Fruit fly (Drosophila melanogaster) whole organism, wandering third instar larva: ENCODE measurements around the gene Cals.

ENCODE experiments used
- Abd-B ChIP-seq: fragments of >200 bp; optimal IDR thresholded peaks from 2 replicates; lab custom pipeline; 2017; ENCODE audit warnings: missing biosample characterization, missing genetic modification characterization
- CG32264 ChIP-seq: fragments of 200-800 bp; sonication (Bioruptor generic); optimal IDR thresholded peaks from 2 replicates; lab custom pipeline; 2016; ENCODE audit warnings: missing biosample characterization, missing genetic modification characterization
- CG9705 ChIP-seq: fragments of 200-800 bp; sonication (Bioruptor generic); optimal IDR thresholded peaks from 2 replicates; lab custom pipeline; 2018; ENCODE audit warnings: missing biosample characterization, mild to moderate bottlenecking, missing genetic modification characterization
- CrebA ChIP-seq: fragments of 200-800 bp; sonication (Bioruptor generic); optimal IDR thresholded peaks from 2 replicates; lab custom pipeline; 2016; ENCODE audit warnings: missing biosample characterization, mild to moderate bottlenecking, missing genetic modification characterization, borderline replicate concordance
- Dfd ChIP-seq: fragments of >200 bp; optimal IDR thresholded peaks from 2 replicates; lab custom pipeline; 2017; ENCODE audit warnings: missing biosample characterization, missing genetic modification characterization
- Dif ChIP-seq: fragments of 200-275, 200-300 bp; sonication (Bioruptor generic); optimal IDR thresholded peaks from 2 replicates; lab custom pipeline; 2018; ENCODE audit warnings: missing biosample characterization, missing genetic modification characterization; ENCODE audit not compliant: partially characterized antibody
- GATAd ChIP-seq: sonication (Bioruptor generic); optimal IDR thresholded peaks from 2 replicates; lab custom pipeline; 2016; ENCODE audit warnings: missing biosample characterization, missing genetic modification characterization
- Hnf4 ChIP-seq: fragments of 200-800 bp; sonication (Bioruptor generic); optimal IDR thresholded peaks from 2 replicates; lab custom pipeline; 2016; ENCODE audit warnings: missing biosample characterization, mild to moderate bottlenecking, missing genetic modification characterization
- Hr78 ChIP-seq: fragments of >200 bp; optimal IDR thresholded peaks from 2 replicates; lab custom pipeline; 2017; ENCODE audit warnings: missing biosample characterization, missing genetic modification characterization
- Hr83 ChIP-seq: fragments of 200-300 bp; sonication (Bioruptor generic); optimal IDR thresholded peaks from 2 replicates; lab custom pipeline; 2016; ENCODE audit warnings: missing biosample characterization, mild to moderate bottlenecking, missing genetic modification characterization, moderate library complexity; ENCODE audit not compliant: poor library complexity, severe bottlenecking
- Jra ChIP-seq: sonication (Bioruptor generic); optimal IDR thresholded peaks from 2 replicates; lab custom pipeline; 2016; ENCODE audit warnings: missing biosample characterization, missing genetic modification characterization
- Mio ChIP-seq: sonication (Bioruptor generic); optimal IDR thresholded peaks from 2 replicates; lab custom pipeline; 2016; ENCODE audit warnings: missing biosample characterization, missing genetic modification characterization
- N ChIP-seq: fragments of >200 bp; optimal IDR thresholded peaks from 2 replicates; lab custom pipeline; 2018; ENCODE audit warnings: missing biosample characterization, missing external identifiers, missing genetic modification characterization
- OdsH ChIP-seq: fragments of 200-800 bp; sonication (Bioruptor generic); optimal IDR thresholded peaks from 2 replicates; lab custom pipeline; 2016; ENCODE audit warnings: missing biosample characterization, mild to moderate bottlenecking, missing genetic modification characterization
- Rel ChIP-seq, 2 experiments: fragments of 200-800 bp; sonication (Bioruptor generic) in 1 of 2; optimal IDR thresholded peaks; 2 replicates in 1 of 2; 3 replicates in 1 of 2; lab custom pipeline; 2016 to 2019; ENCODE audit warnings: mild to moderate bottlenecking in 2 of 2, missing biosample characterization in 2 of 2, missing genetic modification characterization in 2 of 2, moderate library complexity in 1 of 2
- Sp1 ChIP-seq: fragments of 200-800 bp; sonication (Bioruptor generic); optimal IDR thresholded peaks from 3 replicates; lab custom pipeline; 2019; ENCODE audit warnings: missing biosample characterization, mild to moderate bottlenecking, missing genetic modification characterization, moderate library complexity
- Vsx2 ChIP-seq: fragments of 200-300, 225-300 bp; sonication (Bioruptor generic); optimal IDR thresholded peaks from 2 replicates; lab custom pipeline; 2018; ENCODE audit warnings: missing biosample characterization, missing genetic modification characterization; ENCODE audit not compliant: partially characterized antibody
- br ChIP-seq: fragments of 200-800 bp; sonication (Bioruptor generic); optimal IDR thresholded peaks from 2 replicates; lab custom pipeline; 2016; ENCODE audit warnings: missing biosample characterization, missing genetic modification characterization
- brk ChIP-seq: fragments of 200-800 bp; sonication (Bioruptor generic); optimal IDR thresholded peaks from 2 replicates; lab custom pipeline; 2016; ENCODE audit warnings: missing biosample characterization, mild to moderate bottlenecking, missing genetic modification characterization
- dl ChIP-seq, 2 experiments: fragments of 175-275, 200-275 bp in 1 of 2; fragments of 200-275 bp in 1 of 2; sonication (Bioruptor generic); optimal IDR thresholded peaks; lab custom pipeline; 2018; ENCODE audit warnings: mild to moderate bottlenecking in 2 of 2, missing biosample characterization in 2 of 2, missing genetic modification characterization in 2 of 2, moderate library complexity in 2 of 2; ENCODE audit not compliant: partially characterized antibody in 2 of 2, insufficient read depth in 1 of 2
- dmrt93B ChIP-seq: fragments of 200-800 bp; sonication (Bioruptor generic); optimal IDR thresholded peaks from 2 replicates; lab custom pipeline; 2018; ENCODE audit warnings: missing biosample characterization, mild to moderate bottlenecking, missing genetic modification characterization
- ey ChIP-seq: fragments of 200-800 bp; sonication (Bioruptor generic); optimal IDR thresholded peaks from 2 replicates; lab custom pipeline; 2016; ENCODE audit warnings: missing biosample characterization, missing genetic modification characterization
- foxo ChIP-seq, 2 experiments: fragments of 200-800 bp; sonication (Bioruptor generic); optimal IDR thresholded peaks; 2 replicates in 1 of 2; 3 replicates in 1 of 2; lab custom pipeline; 2016 to 2017; ENCODE audit warnings: missing biosample characterization in 2 of 2, missing genetic modification characterization in 2 of 2
- fru ChIP-seq: fragments of 200-800 bp; sonication (Bioruptor generic); optimal IDR thresholded peaks from 3 replicates; lab custom pipeline; 2016; ENCODE audit warnings: missing biosample characterization, mild to moderate bottlenecking, missing genetic modification characterization
- jim ChIP-seq: fragments of 175-275, 200-325 bp; sonication (Bioruptor generic); optimal IDR thresholded peaks from 2 replicates; lab custom pipeline; 2016; ENCODE audit warnings: missing biosample characterization, mild to moderate bottlenecking, missing genetic modification characterization
- lola ChIP-seq: fragments of >200 bp; optimal IDR thresholded peaks from 2 replicates; lab custom pipeline; 2017; ENCODE audit warnings: missing biosample characterization, missing genetic modification characterization
- pan ChIP-seq: fragments of >200 bp; optimal IDR thresholded peaks from 2 replicates; lab custom pipeline; 2017
- psq ChIP-seq: fragments of 200-800 bp; sonication (Bioruptor generic); optimal IDR thresholded peaks from 3 replicates; lab custom pipeline; 2017; ENCODE audit warnings: missing biosample characterization, mild to moderate bottlenecking, missing genetic modification characterization, moderate library complexity
- rgr ChIP-seq: fragments of 200-800 bp; sonication (Bioruptor generic); optimal IDR thresholded peaks from 3 replicates; lab custom pipeline; 2016; ENCODE audit warnings: missing biosample characterization, mild to moderate bottlenecking, missing genetic modification characterization
- sage ChIP-seq: fragments of 200-800 bp; sonication (Bioruptor generic); optimal IDR thresholded peaks from 2 replicates; lab custom pipeline; 2016; ENCODE audit warnings: missing biosample characterization, mild to moderate bottlenecking, missing genetic modification characterization
- sv ChIP-seq: fragments of 200-800 bp; sonication (Bioruptor generic); optimal IDR thresholded peaks from 3 replicates; lab custom pipeline; 2016; ENCODE audit warnings: missing biosample characterization, missing genetic modification characterization
- usp ChIP-seq: fragments of >200 bp; optimal IDR thresholded peaks from 2 replicates; lab custom pipeline; 2017; ENCODE audit warnings: missing biosample characterization, missing genetic modification characterization
- woc ChIP-seq: sonication (Bioruptor generic); optimal IDR thresholded peaks from 2 replicates; lab custom pipeline; 2016; ENCODE audit warnings: missing biosample characterization, mild to moderate bottlenecking, missing genetic modification characterization

Cals gene

DNA sequence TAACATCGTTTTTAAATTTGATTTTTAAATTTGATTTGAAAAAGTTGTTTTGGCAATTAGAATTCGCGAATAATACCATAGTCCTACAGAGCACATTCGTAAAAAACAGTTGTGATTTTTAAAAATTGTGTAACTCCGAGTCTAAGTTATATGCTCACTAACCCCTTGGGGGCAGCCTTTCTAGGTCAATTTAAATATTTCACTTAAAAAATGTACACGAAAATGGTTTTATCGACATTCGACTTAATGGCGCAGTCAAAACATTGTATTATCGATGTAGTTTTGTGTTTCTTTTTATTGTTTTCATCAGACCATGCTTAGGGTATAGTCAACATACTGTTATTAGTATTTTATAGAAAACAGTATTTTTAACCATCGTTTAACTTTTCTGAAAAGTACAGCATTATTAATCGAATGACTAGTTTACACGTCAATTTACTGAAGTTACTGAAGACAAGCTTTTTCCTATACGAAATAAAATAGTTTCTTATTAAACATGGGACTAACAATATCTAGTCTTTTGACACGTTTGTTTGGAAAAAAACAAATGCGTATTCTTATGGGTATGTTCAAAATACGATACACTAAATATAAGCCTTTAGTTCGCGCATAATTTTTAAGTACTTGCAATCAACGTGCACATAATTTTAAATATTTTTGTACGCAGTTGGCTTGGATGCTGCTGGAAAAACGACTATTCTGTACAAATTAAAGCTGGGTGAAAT, 774 bp upstream of the Cals start, which contains the start of gene Arf4:
TSS of gene Arf4 (plus strand) at position 399 of the 725 bp plus-strand sequence.
- TF ChIP-seq CG32264 (GFP tag; lab: Kevin White, UChicago): no peak
- TF ChIP-seq CG9705 (GFP tag; lab: Kevin White, UChicago): no peak
- no peak for TF ChIP-seq br (GFP tag; lab: Kevin White, UChicago)
- no peak for TF ChIP-seq jim (GFP tag; lab: Kevin White, UChicago)
- TF ChIP-seq pan (lab: Kevin White, UChicago): no peak
- TF ChIP-seq OdsH (GFP tag; lab: Kevin White, UChicago): no peak
- TF ChIP-seq Rel (GFP tag; optimal IDR thresholded peaks at IDR 0.05; lab: Kevin White, UChicago): no peak
- TF ChIP-seq Rel (tag; optimal IDR thresholded peaks at IDR 0.05; lab: Kevin White, UChicago): no peak
- TF ChIP-seq Jra (GFP tag; lab: Kevin White, UChicago): peak; percentile 24
- TF ChIP-seq lola: peak; percentile 43
- no peak for TF ChIP-seq dl (GFP tag; optimal IDR thresholded peaks at IDR 0.05; lab: Kevin White, UChicago; ENCODE audit: insufficient read depth in 1 of 2, partially characterized antibody in 2 of 2)
- TF ChIP-seq fru (GFP tag; lab: Kevin White, UChicago): no peak
- TF ChIP-seq Hr83: no peak
- no peak for TF ChIP-seq sage (GFP tag; lab: Kevin White, UChicago)
- no peak for TF ChIP-seq Dif (GFP tag; lab: Kevin White, UChicago)
- no peak for TF ChIP-seq Mio
- TF ChIP-seq brk (GFP tag; lab: Kevin White, UChicago): peak; percentile 32
- no peak for TF ChIP-seq Abd-B (GFP tag; lab: Kevin White, UChicago)
- TF ChIP-seq foxo (GFP tag; optimal IDR thresholded peaks at IDR 0.05; lab: Kevin White, UChicago): no peak
- TF ChIP-seq psq: no peak
- TF ChIP-seq N (GFP tag; lab: Kevin White, UChicago): peak; percentile 71
- TF ChIP-seq usp (GFP tag; lab: Kevin White, UChicago): no peak
- TF ChIP-seq Hr78 (GFP tag; lab: Kevin White, UChicago): no peak
- TF ChIP-seq ey (GFP tag; lab: Kevin White, UChicago): no peak
- no peak for TF ChIP-seq Dfd (GFP tag; lab: Kevin White, UChicago)
- peak; percentile 17 for TF ChIP-seq woc
- peak; percentile 15 for TF ChIP-seq Hnf4 (GFP tag; lab: Kevin White, UChicago)
- no peak for TF ChIP-seq Sp1
- TF ChIP-seq GATAd: no peak

DNA sequence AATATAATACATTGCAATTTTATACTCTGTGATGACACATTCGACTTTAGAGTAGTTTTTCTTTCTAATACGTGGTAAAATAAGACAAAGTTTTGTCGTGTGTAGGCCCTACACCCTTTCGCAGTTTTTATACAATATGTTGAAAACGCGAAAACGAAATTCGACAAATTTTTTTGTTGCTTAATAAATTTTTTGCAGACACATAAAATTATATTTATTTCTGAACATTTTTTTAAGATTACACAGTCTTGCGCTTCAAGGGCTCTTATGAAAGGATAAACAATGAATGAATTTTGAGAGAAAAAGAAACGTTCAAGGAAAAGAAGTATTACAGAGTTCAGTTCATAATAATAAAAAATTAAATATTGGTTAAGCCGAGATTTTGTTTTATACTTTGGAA, 1.3 kb downstream of the Cals start:
- TF ChIP-seq sv: no peak
- TF ChIP-seq foxo (GFP tag; optimal IDR thresholded peaks at IDR 0.05; lab: Kevin White, UChicago): no peak
- no peak for TF ChIP-seq CrebA (GFP tag; lab: Kevin White, UChicago)
- no peak for TF ChIP-seq OdsH (GFP tag; lab: Kevin White, UChicago)
- TF ChIP-seq Vsx2 (GFP tag; lab: Kevin White, UChicago): no peak
- no peak for TF ChIP-seq dmrt93B (GFP tag; lab: Kevin White, UChicago)
- no peak for TF ChIP-seq rgr (GFP tag; lab: Kevin White, UChicago)

DNA sequence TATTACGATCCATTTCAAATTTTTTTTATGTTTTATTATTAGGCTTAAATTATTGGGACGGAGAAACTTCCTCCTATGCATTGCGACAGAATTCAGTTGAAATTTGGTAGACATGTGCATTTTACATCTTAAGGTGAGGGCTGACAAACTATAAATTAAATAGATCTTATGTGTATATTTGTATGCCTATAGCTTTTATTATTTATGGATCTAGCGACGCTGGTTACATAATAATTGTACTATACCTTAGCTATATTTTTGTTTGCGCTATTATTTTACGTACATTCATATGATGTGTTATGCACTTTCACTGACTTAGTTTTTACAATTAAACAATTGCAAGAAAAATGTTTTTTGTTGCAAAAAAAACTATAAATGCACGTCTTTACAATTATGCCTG, 7.9 kb downstream of the Cals start:
- no peak for TF ChIP-seq CG9705 (GFP tag; lab: Kevin White, UChicago)
- TF ChIP-seq Rel (GFP tag; optimal IDR thresholded peaks at IDR 0.05; lab: Kevin White, UChicago): no peak
- TF ChIP-seq Rel (tag; optimal IDR thresholded peaks at IDR 0.05; lab: Kevin White, UChicago): no peak
- no peak for TF ChIP-seq woc
- TF ChIP-seq Hnf4 (GFP tag; lab: Kevin White, UChicago): no peak
- no peak for TF ChIP-seq foxo (GFP tag; optimal IDR thresholded peaks at IDR 0.05; lab: Kevin White, UChicago)
- no peak for TF ChIP-seq Mio
- TF ChIP-seq dmrt93B (GFP tag; lab: Kevin White, UChicago): no peak
- TF ChIP-seq Sp1: no peak
- no peak for TF ChIP-seq jim (GFP tag; lab: Kevin White, UChicago)
- TF ChIP-seq sv: no peak
- TF ChIP-seq CrebA (GFP tag; lab: Kevin White, UChicago): no peak
- TF ChIP-seq, all 38 proteins: peak for 0
